Fruit fly (Drosophila melanogaster) whole organism: Measurements from ENCODE around the gene ro.

Experiments
- CG8478 ChIP-seq: fragments of >200 bp; optimal IDR thresholded peaks from 2 replicates; lab custom pipeline; 2018; ENCODE audit warnings: inconsistent platforms
- EcR ChIP-seq, 2 experiments: fragments of >200 bp; optimal IDR thresholded peaks; 2 replicates each; lab custom pipeline; 2017; ENCODE audit warnings: missing biosample characterization in 2 of 2, missing genetic modification characterization in 2 of 2, missing genetic modification reagents in 2 of 2
- pan ChIP-seq: fragments of >200 bp; optimal IDR thresholded peaks from 2 replicates; lab custom pipeline; 2017
- usp ChIP-seq: fragments of >200 bp; optimal IDR thresholded peaks from 2 replicates; lab custom pipeline; 2017; ENCODE audit warnings: missing biosample characterization, missing genetic modification characterization, mixed read lengths

dm6 chr3R:26853699-26854098 is 27.3 kb downstream of the ro start:
- TF ChIP-seq EcR (GFP tag; optimal IDR thresholded peaks at IDR 0.05; lab: Kevin White, UChicago) = no peak
- TF ChIP-seq CG8478 (lab: Kevin White, UChicago) = no peak
- no peak for TF ChIP-seq usp (GFP tag; lab: Kevin White, UChicago)
- TF ChIP-seq pan (lab: Kevin White, UChicago) = no peak
